Fruit fly (Drosophila melanogaster) whole organism, pupa: Measurements from ENCODE around the gene Ranbp16.

Source experiments
- CG10348 ChIP-seq: fragments of 200-800 bp; sonication (Bioruptor generic); IDR thresholded peaks from 2 replicates; pipeline ENCODE4 v1.3.6; 2022; ENCODE audit warnings: missing biosample characterization, missing genetic modification characterization
- CG12605 ChIP-seq: fragments of 200-800 bp; sonication (Bioruptor generic); IDR thresholded peaks from 2 replicates; pipeline ENCODE4 v1.3.6; 2022; ENCODE audit warnings: missing biosample characterization, missing genetic modification characterization
- CG13204 ChIP-seq: fragments of 200-800 bp; sonication (Bioruptor generic); optimal IDR thresholded peaks from 2 replicates; lab custom pipeline; 2018; ENCODE audit warnings: missing biosample characterization, mild to moderate bottlenecking, missing genetic modification characterization, moderate library complexity
- CG14655 ChIP-seq: fragments of 200-800 bp; sonication (Bioruptor generic); optimal IDR thresholded peaks from 3 replicates; lab custom pipeline; 2017; ENCODE audit warnings: mild to moderate bottlenecking, missing biosample characterization, missing genetic modification reagents, missing genetic modification characterization
- CG15710 ChIP-seq: fragments of 200-800 bp; sonication (Bioruptor generic); optimal IDR thresholded peaks from 2 replicates; lab custom pipeline; 2018; ENCODE audit warnings: missing biosample characterization, mild to moderate bottlenecking, missing genetic modification characterization, moderate library complexity
- CG17806 ChIP-seq: fragments of 200-800 bp; sonication (Bioruptor generic); optimal IDR thresholded peaks from 2 replicates; lab custom pipeline; 2018; ENCODE audit warnings: missing biosample characterization, mild to moderate bottlenecking, missing genetic modification characterization, moderate library complexity
- CG32121 ChIP-seq: fragments of 200-800 bp; sonication (Bioruptor generic); IDR thresholded peaks from 2 replicates; pipeline ENCODE4 v1.3.6; 2022; ENCODE audit warnings: missing biosample characterization, missing genetic modification characterization
- CG34367 ChIP-seq: fragments of 200-800 bp; sonication (Bioruptor generic); optimal IDR thresholded peaks from 2 replicates; lab custom pipeline; 2018; ENCODE audit warnings: missing biosample characterization, mild to moderate bottlenecking, missing genetic modification characterization
- CG4496 ChIP-seq: fragments of 200-800 bp; sonication (Bioruptor generic); IDR thresholded peaks from 3 replicates; pipeline ENCODE4 v1.3.6; 2022; ENCODE audit warnings: missing biosample characterization, missing genetic modification characterization
- CG8159 ChIP-seq: fragments of 200-800 bp; sonication (Bioruptor generic); optimal IDR thresholded peaks from 3 replicates; lab custom pipeline; 2018; ENCODE audit warnings: missing biosample characterization, mild to moderate bottlenecking, missing genetic modification characterization, moderate library complexity
- CG8301 ChIP-seq: fragments of 200-800 bp; sonication (Bioruptor generic); optimal IDR thresholded peaks from 2 replicates; lab custom pipeline; 2018; ENCODE audit warnings: missing biosample characterization, mild to moderate bottlenecking, missing genetic modification characterization
- CG9948 ChIP-seq: fragments of 200-800 bp; sonication (Bioruptor generic); optimal IDR thresholded peaks from 2 replicates; lab custom pipeline; 2018; ENCODE audit warnings: missing biosample characterization, mild to moderate bottlenecking, missing genetic modification characterization, moderate library complexity
- D1 ChIP-seq: fragments of 200-800 bp; sonication (Bioruptor generic); optimal IDR thresholded peaks from 2 replicates; lab custom pipeline; 2018; ENCODE audit warnings: missing biosample characterization, mild to moderate bottlenecking, missing genetic modification characterization, moderate library complexity
- EcR ChIP-seq: fragments of 200-800 bp; sonication (Bioruptor generic); optimal IDR thresholded peaks from 3 replicates; lab custom pipeline; 2019; ENCODE audit warnings: missing biosample characterization, missing genetic modification characterization, mild to moderate bottlenecking, moderate library complexity, missing genetic modification reagents
- Ets98B ChIP-seq: fragments of 200-800 bp; sonication (Bioruptor generic); IDR thresholded peaks from 2 replicates; pipeline ENCODE4 v1.3.6; 2022; ENCODE audit warnings: missing biosample characterization, missing genetic modification characterization
- Pif1A ChIP-seq: fragments of 200-800 bp; sonication (Bioruptor generic); optimal IDR thresholded peaks from 3 replicates; lab custom pipeline; 2016; ENCODE audit warnings: missing biosample characterization, missing genetic modification characterization
- Pif1B ChIP-seq: fragments of 200-800 bp; sonication (Bioruptor generic); optimal IDR thresholded peaks from 3 replicates; lab custom pipeline; 2016; ENCODE audit warnings: missing biosample characterization, missing genetic modification characterization
- Snoo ChIP-seq: fragments of 200-800 bp; sonication (Bioruptor generic); optimal IDR thresholded peaks from 3 replicates; lab custom pipeline; 2017; ENCODE audit warnings: missing biosample characterization, mild to moderate bottlenecking, missing genetic modification characterization, inconsistent platforms
- fd96Ca ChIP-seq: fragments of 200-800 bp; sonication (Bioruptor generic); IDR thresholded peaks from 3 replicates; pipeline ENCODE4 v1.3.6; 2022; ENCODE audit warnings: missing biosample characterization, missing genetic modification characterization
- gl ChIP-seq: fragments of 200-800 bp; sonication (Bioruptor generic); optimal IDR thresholded peaks from 2 replicates; lab custom pipeline; 2018; ENCODE audit warnings: missing biosample characterization, mild to moderate bottlenecking, missing genetic modification characterization
- rn ChIP-seq: fragments of 200-800 bp; sonication (Bioruptor generic); IDR thresholded peaks from 2 replicates; pipeline ENCODE4 v1.3.6; 2022; ENCODE audit warnings: missing biosample characterization, missing genetic modification characterization

The Ranbp16 gene

DNA sequence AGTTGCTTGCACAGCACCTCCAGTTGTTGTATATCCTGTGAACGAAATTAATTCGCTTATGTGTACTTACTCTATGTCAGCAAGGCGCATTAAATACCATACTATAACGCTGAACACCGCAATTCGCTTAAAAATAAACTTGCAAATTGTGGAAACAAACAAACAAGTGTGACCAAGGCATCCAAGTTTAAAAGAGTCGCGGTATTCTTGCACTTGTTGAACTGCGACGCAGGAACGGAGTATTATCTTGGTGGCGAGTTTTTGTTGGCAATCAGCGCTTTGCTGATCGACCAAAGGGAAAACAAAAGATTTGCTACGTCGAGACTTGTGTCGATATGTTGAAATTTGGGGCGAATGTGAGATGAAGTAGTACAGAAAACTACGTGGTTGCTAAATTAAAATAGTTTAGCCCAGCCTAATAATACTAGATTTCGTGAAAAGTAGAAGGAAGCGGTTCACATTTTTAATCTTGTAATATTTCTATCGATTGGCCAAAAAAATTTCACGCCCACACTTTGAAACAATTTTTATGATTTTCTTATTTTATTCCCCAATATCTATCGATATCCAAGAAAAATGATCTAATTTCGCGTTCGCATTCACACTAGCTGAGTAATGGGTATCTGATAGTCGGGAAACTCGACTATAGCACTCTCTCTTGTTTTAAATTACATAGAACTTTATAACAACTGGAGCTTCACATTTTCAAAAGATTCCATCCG, at the start of gene Ranbp16:
Ranbp16 (minus strand) TSS at position 364 of the 722 bp plus-strand sequence.
- TF ChIP-seq Pif1A (no peak), gl (tag; lab: Kevin White, UChicago) (no peak), CG13204 (GFP tag; lab: Kevin White, UChicago) (no peak), CG8301 (no peak), CG17806 (tag; lab: Kevin White, UChicago) (no peak), CG34367 (tag; lab: Kevin White, UChicago) (no peak), CG32121 (GFP tag; lab: Robert Waterston, UW) (no peak)

DNA sequence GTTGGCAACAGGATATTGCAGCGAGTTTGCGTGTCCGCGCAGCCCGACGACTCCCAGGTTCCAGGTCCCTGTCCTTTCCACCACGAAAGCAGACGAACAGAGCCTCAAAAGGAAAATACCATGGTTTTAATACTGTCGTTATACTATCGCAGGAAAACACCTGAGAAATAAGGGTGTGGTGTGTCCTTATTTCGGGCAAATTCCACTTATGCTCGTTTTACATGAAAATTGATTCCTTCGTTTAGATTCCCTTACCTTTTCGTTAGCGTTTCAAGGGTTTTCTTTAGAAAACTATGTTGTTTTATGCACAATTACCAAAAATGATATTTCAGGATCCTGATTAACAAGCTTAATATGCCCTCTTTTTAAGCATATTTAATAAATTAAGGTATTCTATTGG, 49.2 kb upstream of the Ranbp16 start, which contains the start of gene Cep164:
Cep164 (minus strand) TSS at position 101 of the 400 bp plus-strand sequence.
- TF ChIP-seq CG8301, result no peak
- TF ChIP-seq CG9948 (tag; lab: Kevin White, UChicago), result no peak
- TF ChIP-seq fd96Ca (GFP tag; lab: Robert Waterston, UW), result no peak
- TF ChIP-seq CG14655 (GFP tag; lab: Kevin White, UChicago), result no peak
- no peak for TF ChIP-seq rn (GFP tag; lab: Robert Waterston, UW)
- TF ChIP-seq CG13204 (GFP tag; lab: Kevin White, UChicago), result no peak
- TF ChIP-seq Ets98B, result no peak
- TF ChIP-seq CG4496, result no peak
- no peak for TF ChIP-seq Pif1B
- TF ChIP-seq CG15710 (tag; lab: Kevin White, UChicago), result no peak
- no peak for TF ChIP-seq EcR
- TF ChIP-seq CG8159, result no peak
- TF ChIP-seq CG32121 (GFP tag; lab: Robert Waterston, UW), result no peak
- TF ChIP-seq CG34367 (tag; lab: Kevin White, UChicago), result no peak
- TF ChIP-seq D1 (tag; lab: Kevin White, UChicago), result no peak
- no peak for TF ChIP-seq gl (tag; lab: Kevin White, UChicago)
- TF ChIP-seq Snoo, result no peak
- no peak for TF ChIP-seq CG10348 (GFP tag; lab: Robert Waterston, UW)
- TF ChIP-seq CG17806 (tag; lab: Kevin White, UChicago), result no peak
- TF ChIP-seq Pif1A, result no peak
- TF ChIP-seq, all 21 proteins: peak for 0

DNA sequence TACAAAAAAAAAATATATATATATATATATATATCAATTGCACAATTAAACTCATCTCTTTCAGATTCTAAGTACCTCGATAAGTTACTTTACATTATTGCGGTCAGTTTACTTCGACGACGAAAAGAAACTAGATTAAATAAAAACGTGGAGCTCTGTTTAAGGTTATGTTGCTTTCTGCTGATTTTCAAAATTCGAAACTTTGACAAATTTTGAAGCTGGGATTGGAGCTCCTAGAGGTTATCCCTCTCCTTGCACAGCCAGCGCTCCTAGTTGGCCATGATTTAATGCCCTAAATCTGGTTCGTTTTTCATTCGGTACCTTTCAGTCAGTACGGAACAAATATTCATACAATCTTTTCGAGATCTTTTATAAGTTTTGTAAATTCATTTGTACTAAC, 42.9 kb upstream of the Ranbp16 start, which contains the start of gene CG42766:
CG42766 (plus strand) TSS at position 301 of the 400 bp plus-strand sequence.
- no peak for TF ChIP-seq CG17806 (tag; lab: Kevin White, UChicago)
- TF ChIP-seq CG8159, result no peak
- no peak for TF ChIP-seq CG15710 (tag; lab: Kevin White, UChicago)
- TF ChIP-seq EcR, result no peak
- TF ChIP-seq CG4496, result no peak
- no peak for TF ChIP-seq CG10348 (GFP tag; lab: Robert Waterston, UW)
- TF ChIP-seq CG14655 (GFP tag; lab: Kevin White, UChicago), result no peak
- TF ChIP-seq CG9948 (tag; lab: Kevin White, UChicago), result no peak
- TF ChIP-seq Pif1A, result no peak
- no peak for TF ChIP-seq CG32121 (GFP tag; lab: Robert Waterston, UW)
- no peak for TF ChIP-seq CG34367 (tag; lab: Kevin White, UChicago)
- no peak for TF ChIP-seq CG8301
- TF ChIP-seq CG12605 (GFP tag; lab: Robert Waterston, UW), result no peak

DNA sequence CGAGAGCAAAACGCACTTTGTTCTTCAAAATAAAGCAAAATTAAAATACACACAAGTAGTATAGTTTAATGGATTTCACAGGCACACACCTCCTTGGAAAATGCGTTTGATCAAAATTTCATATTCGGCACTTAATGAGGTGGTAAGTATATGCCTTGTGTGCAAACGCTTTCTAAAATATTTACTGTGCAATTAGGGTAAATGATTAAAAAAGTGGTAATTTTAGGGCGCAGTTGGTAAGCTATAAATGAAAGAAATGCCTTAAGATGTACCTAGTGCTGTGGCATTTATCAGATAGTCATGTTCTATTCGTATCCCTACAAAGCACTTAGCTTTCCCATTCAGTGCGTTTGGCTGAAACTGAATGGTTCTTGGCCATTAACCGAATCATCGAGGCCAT, 40.5 kb upstream of the Ranbp16 start, which contains the start of gene Or13a:
Or13a (plus strand) TSS at position 301 of the 400 bp plus-strand sequence.
- TF ChIP-seq CG32121 (GFP tag; lab: Robert Waterston, UW) (no peak), CG14655 (GFP tag; lab: Kevin White, UChicago) (no peak), CG15710 (tag; lab: Kevin White, UChicago) (no peak), Pif1A (no peak), Snoo (no peak), rn (GFP tag; lab: Robert Waterston, UW) (no peak), CG17806 (tag; lab: Kevin White, UChicago) (no peak), CG8159 (no peak), CG10348 (GFP tag; lab: Robert Waterston, UW) (no peak), CG12605 (GFP tag; lab: Robert Waterston, UW) (no peak), CG34367 (tag; lab: Kevin White, UChicago) (no peak), D1 (tag; lab: Kevin White, UChicago) (no peak), CG13204 (GFP tag; lab: Kevin White, UChicago) (no peak), CG9948 (tag; lab: Kevin White, UChicago) (no peak), Ets98B (no peak), EcR (no peak)
- TF ChIP-seq, all 21 proteins: peak for 0

DNA sequence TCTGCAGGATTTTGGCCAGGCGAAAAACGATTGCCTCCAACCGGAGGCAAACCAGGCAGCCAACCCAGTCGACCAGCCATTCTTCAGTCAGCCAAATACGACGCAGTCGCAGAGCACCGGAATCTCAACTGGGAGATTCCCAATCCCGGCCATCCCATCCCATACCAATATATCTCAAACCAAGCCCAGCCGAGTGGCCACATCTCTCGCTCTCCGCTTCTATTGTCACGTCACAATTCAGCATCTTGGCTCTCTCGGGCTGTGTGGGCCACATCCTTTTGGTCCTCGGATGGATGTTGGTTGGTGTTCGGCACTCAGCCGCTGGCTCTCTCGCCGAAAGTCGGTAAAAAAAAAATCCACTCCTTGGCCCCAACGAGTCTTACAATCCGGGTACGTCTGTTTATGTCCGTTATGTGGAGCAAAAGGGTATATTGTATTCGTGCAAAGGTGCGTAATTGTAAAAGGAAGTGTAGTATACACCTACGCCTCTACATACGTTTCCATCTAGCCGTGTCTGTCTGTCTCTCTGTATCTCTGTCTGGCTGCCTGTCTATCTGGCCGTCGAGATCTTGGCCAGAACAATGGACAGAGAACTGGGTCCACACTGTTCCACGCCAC, 39.6 kb upstream of the Ranbp16 start, which contains the start of gene mmd:
mmd (minus strand) TSS at position 3 of the 618 bp plus-strand sequence.
- no peak for TF ChIP-seq CG12605 (GFP tag; lab: Robert Waterston, UW)

DNA sequence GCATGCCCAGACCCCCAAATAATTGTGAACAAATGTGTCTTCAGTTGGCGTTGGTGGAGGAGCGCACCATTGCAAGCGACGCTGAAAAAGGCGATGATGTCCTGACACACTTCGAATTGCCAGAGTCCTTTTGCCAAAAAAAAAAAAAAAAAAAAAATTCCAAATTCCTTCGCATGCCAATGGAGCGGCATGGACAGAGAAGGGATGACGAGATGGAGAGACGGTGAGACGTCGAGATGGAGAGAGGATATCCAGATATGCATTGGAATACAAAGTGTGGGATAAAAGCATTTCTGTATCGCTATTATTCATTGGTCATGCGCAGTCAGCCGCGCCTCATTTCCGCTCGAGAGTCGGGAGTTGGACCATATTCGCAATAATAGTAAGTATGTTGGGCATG, 37.9 kb upstream of the Ranbp16 start:
- TF ChIP-seq CG4496 (no peak), gl (tag; lab: Kevin White, UChicago) (no peak)
